Fruit fly (Drosophila melanogaster) S2 (cell line): ENCODE results near the gene dgt6.

Experiments
- CG8478 ChIP-seq: fragments of >200 bp; optimal IDR thresholded peaks from 2 replicates; lab custom pipeline; 2018
- CTCF ChIP-seq, 2 experiments: fragments of >200 bp; optimal IDR thresholded peaks; 2 replicates each; lab custom pipeline; 2018

dm6 chr3R:29158721-29159120 is 27.9 kb upstream of the dgt6 start:
- TF ChIP-seq CG8478 (no peak), CTCF (optimal IDR thresholded peaks at IDR 0.05; lab: Kevin White, UChicago) (no peak)
